Fruit fly (Drosophila melanogaster): ENCODE data around the gene Idgf1.

dm6 chr2L:16446975-16447509 is 2.0 kb downstream of the Idgf1 start, which contains the start of gene Idgf2:
- TF ChIP-seq CG7368 (GFP tag; optimal IDR thresholded peaks at IDR 0.05), result no peak
- no peak for TF ChIP-seq CG4318 (GFP tag; optimal IDR thresholded peaks at IDR 0.05)
- TF ChIP-seq cyc (GFP tag; optimal IDR thresholded peaks at IDR 0.05), result no peak
- TF ChIP-seq CG6854 (GFP tag; optimal IDR thresholded peaks at IDR 0.05), result no peak
- TF ChIP-seq CG8119 (GFP tag; IDR thresholded peaks at IDR 0.05), result no peak
- TF ChIP-seq Hr4 (GFP tag; optimal IDR thresholded peaks at IDR 0.05), result no peak
- no peak for TF ChIP-seq fkh (GFP tag; optimal IDR thresholded peaks at IDR 0.05)
- TF ChIP-seq OdsH (GFP tag; optimal IDR thresholded peaks at IDR 0.05), result no peak
- no peak for TF ChIP-seq esn (GFP tag; optimal IDR thresholded peaks at IDR 0.05)
- no peak for TF ChIP-seq CG10669 (GFP tag; optimal IDR thresholded peaks at IDR 0.05)
- TF ChIP-seq CG16779 (tag; optimal IDR thresholded peaks at IDR 0.05), result no peak
- TF ChIP-seq Sox14 (GFP tag; optimal IDR thresholded peaks at IDR 0.05), result no peak
